Worm (Caenorhabditis elegans) whole organism, young adult: ENCODE results near the gene sre-14.
A peak's percentile ranks its signal among the peaks of the same experiment; 100 is the strongest.

Experiments
- B0019.2 ChIP-seq: fragments of 200-800 bp; sonication (Bioruptor generic); conservative IDR thresholded peaks from 2 replicates; pipeline ENCODE4 v1.3.6; 2022; ENCODE audit warnings: missing genetic modification reagents, missing genetic modification characterization, missing compliant biosample characterization
- D2030.7 ChIP-seq: fragments of 200-800 bp; sonication (Bioruptor generic); IDR thresholded peaks from 2 replicates; pipeline ENCODE4 v1.3.6; 2022; ENCODE audit warnings: missing genetic modification reagents, missing genetic modification characterization, missing compliant biosample characterization
- F37B4.10 ChIP-seq: fragments of 200-800 bp; sonication (Bioruptor generic); IDR thresholded peaks from 2 replicates; pipeline ENCODE4 v1.3.6; 2022; ENCODE audit warnings: missing genetic modification characterization, missing compliant biosample characterization
- F57A8.1 ChIP-seq: fragments of 200-800 bp; sonication (Bioruptor generic); optimal IDR thresholded peaks from 2 replicates; lab custom pipeline; 2018; ENCODE audit warnings: mild to moderate bottlenecking, missing genetic modification characterization, moderate library complexity, missing compliant biosample characterization
- F57C9.4 ChIP-seq: sonication (generic microtip); optimal IDR thresholded peaks from 2 replicates; lab custom pipeline; 2017; ENCODE audit warnings: mild to moderate bottlenecking, missing genetic modification characterization, missing compliant biosample characterization
- K12H6.12 ChIP-seq: fragments of 200-800 bp; sonication (Bioruptor generic); optimal IDR thresholded peaks from 2 replicates; lab custom pipeline; 2018; ENCODE audit warnings: mild to moderate bottlenecking, missing genetic modification characterization, missing compliant biosample characterization
- Y53F4B.3 ChIP-seq: fragments of 200-800 bp; sonication (Bioruptor generic); IDR thresholded peaks from 2 replicates; pipeline ENCODE4 v1.3.6; 2022; ENCODE audit warnings: missing genetic modification reagents, missing genetic modification characterization, missing compliant biosample characterization
- Y56A3A.18 ChIP-seq: fragments of 200-800 bp; sonication (Bioruptor generic); IDR thresholded peaks from 2 replicates; pipeline ENCODE4 v1.3.6; 2022; ENCODE audit warnings: missing genetic modification reagents, missing genetic modification characterization, missing compliant biosample characterization
- Y67H2A.10 ChIP-seq: fragments of 200-800 bp; sonication (Bioruptor generic); conservative IDR thresholded peaks from 2 replicates; pipeline ENCODE4 v1.3.6; 2022; ENCODE audit warnings: missing genetic modification reagents, missing genetic modification characterization, missing compliant biosample characterization
- Y79H2A.3 ChIP-seq: fragments of 200-800 bp; sonication (Bioruptor generic); conservative IDR thresholded peaks from 2 replicates; pipeline ENCODE4 v1.3.6; 2022; ENCODE audit warnings: missing genetic modification reagents, missing genetic modification characterization, missing compliant biosample characterization
- Y95B8A.8 ChIP-seq: fragments of 200-800 bp; sonication (Bioruptor generic); IDR thresholded peaks from 2 replicates; pipeline ENCODE4 v1.3.6; 2022; ENCODE audit warnings: missing genetic modification reagents, missing genetic modification characterization, missing compliant biosample characterization
- ZK185.1 ChIP-seq: sonication (generic microtip); optimal IDR thresholded peaks from 2 replicates; lab custom pipeline; 2016; ENCODE audit warnings: mild to moderate bottlenecking, missing genetic modification characterization, missing compliant biosample characterization; ENCODE audit not compliant: poor library complexity, severe bottlenecking
- cebp-1 ChIP-seq, 2 experiments: fragments of 200-800 bp in 1 of 2; sonication (Bioruptor generic) in 1 of 2; sonication (generic microtip) in 1 of 2; IDR thresholded peaks in 1 of 2; optimal IDR thresholded peaks in 1 of 2; 2 replicates each; pipeline versions ENCODE4 v1.3.6 to Lab custom; 2017 to 2022; ENCODE audit warnings: missing compliant biosample characterization in 2 of 2, missing genetic modification characterization in 2 of 2, mild to moderate bottlenecking in 1 of 2, missing genetic modification reagents in 1 of 2, moderate library complexity in 1 of 2
- ceh-100 ChIP-seq: fragments of 200-800 bp; sonication (Bioruptor generic); IDR thresholded peaks from 2 replicates; pipeline ENCODE4 v1.3.6; 2022; ENCODE audit warnings: missing genetic modification reagents, missing genetic modification characterization, missing compliant biosample characterization
- ceh-27 ChIP-seq: fragments of 200-800 bp; sonication (Bioruptor generic); optimal IDR thresholded peaks from 2 replicates; lab custom pipeline; 2018; ENCODE audit warnings: mild to moderate bottlenecking, missing genetic modification characterization, moderate library complexity, missing compliant biosample characterization
- ceh-40 ChIP-seq: fragments of 200-800 bp; sonication (Bioruptor generic); IDR thresholded peaks from 2 replicates; pipeline ENCODE4 v1.3.6; 2022; ENCODE audit warnings: missing genetic modification characterization, missing compliant biosample characterization
- dox-1 ChIP-seq: fragments of 200-800 bp; sonication (Bioruptor generic); IDR thresholded peaks from 2 replicates; pipeline ENCODE4 v1.3.6; 2022; ENCODE audit warnings: missing genetic modification reagents, missing genetic modification characterization, missing compliant biosample characterization
- ekl-4 ChIP-seq: fragments of 200-800 bp; sonication (Bioruptor generic); IDR thresholded peaks from 2 replicates; pipeline ENCODE4 v1.3.6; 2022; ENCODE audit warnings: missing genetic modification reagents, missing genetic modification characterization, missing compliant biosample characterization
- gei-17 ChIP-seq: fragments of 200-800 bp; sonication (Bioruptor generic); optimal IDR thresholded peaks from 2 replicates; lab custom pipeline; 2018; ENCODE audit warnings: mild to moderate bottlenecking, missing genetic modification characterization, missing compliant biosample characterization
- hlh-12 ChIP-seq: sonication (generic microtip); optimal IDR thresholded peaks from 2 replicates; lab custom pipeline; 2016; ENCODE audit warnings: missing genetic modification characterization, missing compliant biosample characterization
- hsf-1 ChIP-seq: fragments of 200-800 bp; sonication (Bioruptor generic); IDR thresholded peaks from 2 replicates; pipeline ENCODE4 v1.3.6; 2022; ENCODE audit warnings: missing genetic modification reagents, missing genetic modification characterization, missing compliant biosample characterization
- lin-35 ChIP-seq, 3 experiments: fragments of 150-350 bp in 2 of 3; sonication (generic microtip) in 1 of 3; optimal IDR thresholded peaks; 2 replicates each; lab custom pipeline; 2014 to 2018; ENCODE audit warnings: missing biosample characterization in 3 of 3, missing genetic modification characterization in 3 of 3, missing genetic modification reagents in 3 of 3
- lin-40 ChIP-seq: sonication (generic microtip); optimal IDR thresholded peaks from 2 replicates; lab custom pipeline; 2016; ENCODE audit warnings: missing genetic modification characterization, mild to moderate bottlenecking, missing compliant biosample characterization, missing genotype, missing genetic modification reagents
- madf-10 ChIP-seq: sonication (generic microtip); optimal IDR thresholded peaks from 2 replicates; lab custom pipeline; 2016; ENCODE audit warnings: mild to moderate bottlenecking, missing genetic modification characterization, missing compliant biosample characterization
- mes-4 ChIP-seq: sonication (generic microtip); optimal IDR thresholded peaks from 2 replicates; lab custom pipeline; 2016; ENCODE audit warnings: missing genotype, missing genetic modification characterization, missing compliant biosample characterization
- nfya-2 ChIP-seq: fragments of 200-800 bp; sonication (Bioruptor generic); IDR thresholded peaks from 2 replicates; pipeline ENCODE4 v1.3.6; 2022; ENCODE audit warnings: missing genetic modification reagents, missing genetic modification characterization, missing compliant biosample characterization
- nhr-120 ChIP-seq: fragments of 200-800 bp; sonication (Bioruptor generic); IDR thresholded peaks from 2 replicates; pipeline ENCODE4 v1.3.6; 2022; ENCODE audit warnings: missing genetic modification characterization, missing compliant biosample characterization
- nhr-90 ChIP-seq: sonication (generic microtip); optimal IDR thresholded peaks from 2 replicates; lab custom pipeline; 2016; ENCODE audit warnings: missing genotype, mild to moderate bottlenecking, missing genetic modification characterization, missing compliant biosample characterization
- rcor-1 ChIP-seq: fragments of 200-800 bp; sonication (Bioruptor generic); IDR thresholded peaks from 2 replicates; pipeline ENCODE4 v1.3.6; 2022; ENCODE audit warnings: missing genetic modification reagents, missing genetic modification characterization, missing compliant biosample characterization
- rec-8 ChIP-seq, 2 experiments: sonication (generic microtip); optimal IDR thresholded peaks; 2 replicates each; lab custom pipeline; 2016; ENCODE audit warnings: mild to moderate bottlenecking in 2 of 2, missing genetic modification characterization in 2 of 2, missing genetic modification reagents in 2 of 2, missing genotype in 2 of 2, missing biosample characterization in 1 of 2, missing compliant biosample characterization in 1 of 2, moderate library complexity in 1 of 2
- sdz-38 ChIP-seq: sonication (generic microtip); optimal IDR thresholded peaks from 2 replicates; lab custom pipeline; 2016; ENCODE audit warnings: missing genotype, missing genetic modification characterization, missing compliant biosample characterization
- snpc-1.1 ChIP-seq: sonication (generic microtip); optimal IDR thresholded peaks from 2 replicates; lab custom pipeline; 2017; ENCODE audit warnings: missing genetic modification characterization, mild to moderate bottlenecking, missing compliant biosample characterization, antibody characterized with exemption, moderate library complexity, missing genotype, missing genetic modification reagents; ENCODE audit not compliant: insufficient read depth
- snpc-1.3 ChIP-seq: sonication (generic microtip); optimal IDR thresholded peaks from 2 replicates; lab custom pipeline; 2017; ENCODE audit warnings: missing genetic modification characterization, mild to moderate bottlenecking, missing compliant biosample characterization, antibody characterized with exemption, moderate library complexity, missing genotype, missing genetic modification reagents; ENCODE audit not compliant: insufficient read depth
- unc-130 ChIP-seq: sonication (generic microtip); optimal IDR thresholded peaks from 2 replicates; lab custom pipeline; 2016; ENCODE audit warnings: missing genetic modification reagents, missing genetic modification characterization, missing compliant biosample characterization
- xnd-1 ChIP-seq: sonication (generic microtip); optimal IDR thresholded peaks from 2 replicates; lab custom pipeline; 2016; ENCODE audit warnings: missing genotype, missing genetic modification reagents, missing genetic modification characterization, missing compliant biosample characterization
- zim-3 ChIP-seq: sonication (generic microtip); optimal IDR thresholded peaks from 2 replicates; lab custom pipeline; 2017; ENCODE audit warnings: mild to moderate bottlenecking, missing genetic modification characterization, moderate library complexity, missing compliant biosample characterization
- ztf-18 ChIP-seq: sonication (generic microtip); optimal IDR thresholded peaks from 2 replicates; lab custom pipeline; 2016; ENCODE audit warnings: missing genotype, mild to moderate bottlenecking, missing genetic modification characterization, missing compliant biosample characterization
- ztf-25 ChIP-seq: fragments of 200-800 bp; sonication (Bioruptor generic); IDR thresholded peaks from 2 replicates; pipeline ENCODE4 v1.3.6; 2022; ENCODE audit warnings: missing genetic modification reagents, missing genetic modification characterization, missing compliant biosample characterization
- ztf-6 ChIP-seq: fragments of 200-800 bp; sonication (Bioruptor generic); IDR thresholded peaks from 2 replicates; pipeline ENCODE4 v1.3.6; 2022; ENCODE audit warnings: missing genetic modification reagents, missing genetic modification characterization, missing compliant biosample characterization

Gene sre-14

DNA sequence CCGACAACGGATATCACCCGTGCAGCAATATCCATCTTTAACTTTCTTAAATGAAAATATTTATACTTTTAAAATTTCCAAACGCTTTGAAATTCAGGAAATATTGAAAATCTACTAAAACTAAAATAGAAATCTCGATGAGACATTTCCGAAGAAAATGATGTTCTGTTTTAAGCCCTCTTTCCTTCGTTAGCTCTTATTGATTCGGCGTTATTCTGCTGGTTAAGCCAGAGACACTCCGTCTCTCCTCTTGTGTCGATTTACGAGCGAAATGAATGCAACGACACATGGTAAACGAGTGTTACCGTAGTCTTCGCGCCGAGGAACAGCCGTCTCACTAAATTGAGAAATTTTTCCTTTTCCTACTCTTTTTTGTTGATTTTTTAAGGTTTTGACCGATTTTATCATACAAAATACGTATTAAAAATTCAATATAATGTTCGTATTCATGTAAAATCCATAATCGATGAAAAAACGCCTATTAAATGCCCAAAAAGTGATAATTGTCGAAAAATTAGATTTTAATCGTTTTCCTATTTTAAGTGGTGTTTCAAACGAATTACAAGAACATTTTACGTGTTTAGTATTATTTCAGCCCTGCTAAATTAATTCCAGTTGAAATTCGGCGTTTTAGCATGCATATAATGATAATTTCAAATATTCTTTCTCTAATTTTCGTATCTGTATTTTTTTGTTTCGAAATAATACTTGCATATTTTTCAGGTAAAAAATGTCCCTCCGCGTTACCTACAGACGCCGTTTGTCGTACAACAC is 7.2 kb upstream of the sre-14 start, which contains the start of the genes ppm-1.H and rpl-34 (continued):
- no peak for TF ChIP-seq nfya-2
- TF ChIP-seq ztf-6: no peak
- TF ChIP-seq hlh-12 (tag; lab: Kevin White, UChicago): no peak
- no peak for TF ChIP-seq Y53F4B.3
- TF ChIP-seq madf-10 (tag; lab: Kevin White, UChicago): no peak
- no peak for TF ChIP-seq gei-17 (GFP tag; lab: Kevin White, UChicago)
- no peak for TF ChIP-seq Y67H2A.10 (GFP tag; lab: Robert Waterston, UW)
- TF ChIP-seq lin-40 (tag; lab: Kevin White, UChicago): no peak
- TF ChIP-seq ceh-40 (GFP tag; lab: Robert Waterston, UW): no peak
- TF ChIP-seq F57C9.4: no peak
- TF ChIP-seq mes-4: no peak
- TF ChIP-seq F37B4.10 (GFP tag; lab: Robert Waterston, UW): no peak
- TF ChIP-seq unc-130 (GFP tag; lab: Kevin White, UChicago): no peak
- no peak for TF ChIP-seq snpc-1.3
- no peak for TF ChIP-seq ZK185.1
- TF ChIP-seq ztf-18 (tag; lab: Kevin White, UChicago): no peak
- no peak; the same call in 1 of the 2 replicates for TF ChIP-seq D2030.7 (GFP tag; lab: Robert Waterston, UW)
- TF ChIP-seq F57A8.1 (GFP tag; lab: Kevin White, UChicago): no peak
- no peak for TF ChIP-seq K12H6.12 (tag; lab: Kevin White, UChicago)
- no peak for TF ChIP-seq ekl-4
- no peak for TF ChIP-seq xnd-1 (tag; lab: Kevin White, UChicago)
- no peak for TF ChIP-seq sdz-38
- TF ChIP-seq Y95B8A.8: no peak
- no peak for TF ChIP-seq snpc-1.1 (tag; lab: Kevin White, UChicago)
- TF ChIP-seq Y56A3A.18 (GFP tag; lab: Robert Waterston, UW): no peak
- TF ChIP-seq ceh-27 (GFP tag; lab: Kevin White, UChicago): peak; percentile 8
- no peak for TF ChIP-seq ztf-25 (GFP tag; lab: Robert Waterston, UW)
- no peak for TF ChIP-seq Y79H2A.3 (GFP tag; lab: Robert Waterston, UW)
- TF ChIP-seq rcor-1 (GFP tag; lab: Robert Waterston, UW): no peak
- no peak for TF ChIP-seq zim-3
- TF ChIP-seq, all 124 proteins: peak for 13

DNA sequence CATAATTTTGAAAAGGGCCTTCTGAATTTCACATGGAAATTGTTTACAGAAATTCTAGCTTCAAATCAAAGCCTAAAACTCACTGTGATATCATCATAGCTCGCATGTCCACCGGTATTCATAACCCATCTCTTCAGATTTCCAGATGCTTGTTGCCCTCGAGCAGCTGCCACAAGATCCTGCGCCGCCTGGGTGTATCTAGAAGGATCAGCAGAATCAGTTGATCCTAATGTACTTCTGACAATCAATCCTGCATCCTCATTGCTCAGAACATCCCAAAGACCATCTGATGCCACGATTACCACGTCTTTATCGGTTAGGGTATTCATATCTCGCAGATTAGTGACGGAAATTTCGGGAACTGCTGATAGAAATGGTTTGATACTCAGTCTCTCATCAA is 4.6 kb upstream of the sre-14 start:
- no peak for TF ChIP-seq D2030.7 (GFP tag; lab: Robert Waterston, UW)
- TF ChIP-seq nfya-2: no peak
- no peak for TF ChIP-seq lin-35 (GFP tag; optimal IDR thresholded peaks at IDR 0.05; lab: Kevin White, UChicago)
- TF ChIP-seq rec-8 (tag; optimal IDR thresholded peaks at IDR 0.05; lab: Kevin White, UChicago): no peak
- TF ChIP-seq nhr-90 (tag; lab: Kevin White, UChicago): no peak

DNA sequence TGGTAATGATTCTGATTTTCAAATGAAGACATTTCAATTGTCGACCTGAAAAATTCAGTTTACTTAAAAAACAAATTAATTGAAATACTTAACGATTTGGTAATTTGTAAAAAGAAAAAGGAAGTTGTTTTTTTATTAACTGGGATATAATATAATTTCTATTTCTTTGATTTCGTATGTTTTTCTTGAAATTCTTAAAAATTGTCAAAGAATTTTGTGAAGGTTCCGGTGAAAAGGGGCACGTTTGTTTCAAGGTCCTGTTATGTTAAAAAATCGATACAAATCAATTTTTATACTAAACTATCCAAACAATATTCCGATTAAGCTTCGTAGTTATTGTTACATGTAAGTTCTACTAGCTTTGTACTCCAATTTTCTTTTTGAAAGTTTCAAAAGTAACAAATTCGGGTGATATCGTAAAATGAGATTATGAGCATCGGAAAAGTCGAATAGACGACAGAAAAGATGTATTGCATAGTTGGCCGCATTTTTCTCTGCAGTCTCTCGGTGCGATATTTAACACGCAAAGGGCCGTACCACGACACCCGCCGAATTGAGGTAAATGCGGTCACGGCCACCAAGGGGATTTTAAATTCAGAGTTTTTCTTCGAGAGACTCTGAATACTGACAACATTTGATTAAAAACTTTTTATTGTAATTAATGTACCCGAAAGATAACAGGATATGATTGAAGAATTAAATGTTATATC is 1.9 kb downstream of the sre-14 start, which contains the start of gene Y39C12A.9:
Y39C12A.9 (minus strand) TSS at position 51 of the 710 bp plus-strand sequence.
- TF ChIP-seq dox-1 (no peak), nhr-120 (GFP tag; lab: Robert Waterston, UW) (no peak), B0019.2 (no peak), cebp-1 (GFP tag; IDR thresholded peaks at IDR 0.05; lab: Robert Waterston, UW) (no peak), cebp-1 (tag; optimal IDR thresholded peaks at IDR 0.05; lab: Kevin White, UChicago) (no peak), hsf-1 (no peak), ceh-100 (no peak)
